Worm (Caenorhabditis elegans): ENCODE results near the gene Y38C1BA.1.
A peak's percentile ranks its signal among the peaks of the same experiment; 100 is the strongest.

Gene Y38C1BA.1

ce11 chrIV:1803882-1804281 is at the start of gene Y38C1BA.1:
Gene Y38C1BA.1, minus strand, starts transcription at chrIV:1803982.
- no peak for TF ChIP-seq sea-1 (GFP tag; conservative IDR thresholded peaks at IDR 0.05)
- no peak for TF ChIP-seq tbx-11 (GFP tag; IDR thresholded peaks at IDR 0.05)
- TF ChIP-seq tbx-37 (GFP tag; conservative IDR thresholded peaks at IDR 0.05), result no peak
- TF ChIP-seq F13C5.2 (tag; optimal IDR thresholded peaks at IDR 0.05), result no peak
- TF ChIP-seq scrt-1 (GFP tag; IDR thresholded peaks at IDR 0.05), result no peak
- TF ChIP-seq aly-1 (tag; optimal IDR thresholded peaks at IDR 0.05), result no peak
- no peak for TF ChIP-seq hnd-1 (tag; optimal IDR thresholded peaks at IDR 0.05)
- no peak for TF ChIP-seq hmbx-1 (tag; optimal IDR thresholded peaks at IDR 0.05)
- no peak for TF ChIP-seq flt-1 (GFP tag; IDR thresholded peaks at IDR 0.05)
- no peak for TF ChIP-seq hmg-4 (GFP tag; optimal IDR thresholded peaks at IDR 0.05)
- no peak for TF ChIP-seq ets-7 (tag; optimal IDR thresholded peaks at IDR 0.05)
- TF ChIP-seq pes-1 (GFP tag; IDR thresholded peaks at IDR 0.05), result no peak
- TF ChIP-seq ama-1 (optimal IDR thresholded peaks at IDR 0.05), result no peak

- TF ChIP-seq B0310.2 (tag; optimal IDR thresholded peaks at IDR 0.05) (no peak), pes-1 (GFP tag; IDR thresholded peaks at IDR 0.05) (no peak), ets-7 (tag; optimal IDR thresholded peaks at IDR 0.05) (no peak), F13C5.2 (tag; optimal IDR thresholded peaks at IDR 0.05) (no peak), tbx-37 (GFP tag; conservative IDR thresholded peaks at IDR 0.05) (no peak), hnd-1 (tag; optimal IDR thresholded peaks at IDR 0.05) (no peak), ceh-13 (GFP tag; optimal IDR thresholded peaks at IDR 0.05) (no peak), sea-1 (GFP tag; conservative IDR thresholded peaks at IDR 0.05) (no peak), ama-1 (optimal IDR thresholded peaks at IDR 0.05) (no peak), aly-1 (tag; optimal IDR thresholded peaks at IDR 0.05) (no peak), ceh-36 (tag; optimal IDR thresholded peaks at IDR 0.05) (no peak), flt-1 (GFP tag; IDR thresholded peaks at IDR 0.05) (no peak), scrt-1 (GFP tag; IDR thresholded peaks at IDR 0.05) (no peak), tra-4 (tag; optimal IDR thresholded peaks at IDR 0.05) (no peak), tbx-11 (GFP tag; IDR thresholded peaks at IDR 0.05) (no peak), hmg-4 (GFP tag; optimal IDR thresholded peaks at IDR 0.05) (no peak), hmbx-1 (tag; optimal IDR thresholded peaks at IDR 0.05) (no peak)
These were observed 44.1 kb upstream of the Y38C1BA.1 start, which contains the start of gene egl-4 for ce11 chrIV:1847912-1848311. Gene egl-4, plus strand, starts transcription at chrIV:1848071.

DNA sequence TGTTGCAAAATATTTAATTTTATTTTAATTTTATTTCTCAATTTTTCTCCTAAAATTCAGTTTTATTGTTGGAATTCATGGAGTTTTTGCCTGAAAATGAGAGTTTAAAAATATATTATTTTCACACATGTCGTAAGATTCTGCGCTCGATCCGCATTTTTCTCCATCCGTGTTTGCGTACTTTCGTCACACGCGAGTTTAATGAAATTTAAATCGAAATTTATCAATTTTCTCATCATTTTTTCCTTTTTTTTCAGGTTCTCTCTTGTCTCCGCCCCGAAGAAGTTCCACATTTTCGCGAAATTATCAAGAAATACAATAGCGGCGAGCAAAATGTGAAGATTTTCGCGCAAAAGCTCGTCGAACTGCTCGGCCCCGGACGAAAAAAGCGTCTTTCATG is 42.7 kb upstream of the Y38C1BA.1 start:
- TF ChIP-seq ama-1 (optimal IDR thresholded peaks at IDR 0.05) (no peak), tbx-11 (GFP tag; IDR thresholded peaks at IDR 0.05) (no peak), tra-4 (tag; optimal IDR thresholded peaks at IDR 0.05) (no peak), hmg-4 (GFP tag; optimal IDR thresholded peaks at IDR 0.05) (no peak), aly-1 (tag; optimal IDR thresholded peaks at IDR 0.05) (no peak), tbx-37 (GFP tag; conservative IDR thresholded peaks at IDR 0.05) (no peak)

ce11 chrIV:1845061-1845460 is 41.3 kb upstream of the Y38C1BA.1 start:
- TF ChIP-seq F13C5.2 (tag; optimal IDR thresholded peaks at IDR 0.05) (peak; percentile 29), B0310.2 (tag; optimal IDR thresholded peaks at IDR 0.05) (no peak), flt-1 (GFP tag; IDR thresholded peaks at IDR 0.05) (no peak)

ce11 chrIV:1844624-1845023 is 40.8 kb upstream of the Y38C1BA.1 start:
- TF ChIP-seq sea-1 (GFP tag; conservative IDR thresholded peaks at IDR 0.05), result no peak
- no peak for TF ChIP-seq ama-1 (optimal IDR thresholded peaks at IDR 0.05)
- no peak for TF ChIP-seq tbx-11 (GFP tag; IDR thresholded peaks at IDR 0.05)
- no peak for TF ChIP-seq scrt-1 (GFP tag; IDR thresholded peaks at IDR 0.05)
- no peak for TF ChIP-seq aly-1 (tag; optimal IDR thresholded peaks at IDR 0.05)
- no peak for TF ChIP-seq tbx-37 (GFP tag; conservative IDR thresholded peaks at IDR 0.05)

- TF ChIP-seq hmbx-1 (tag; optimal IDR thresholded peaks at IDR 0.05) (no peak), ceh-36 (tag; optimal IDR thresholded peaks at IDR 0.05) (no peak), F13C5.2 (tag; optimal IDR thresholded peaks at IDR 0.05) (no peak), scrt-1 (GFP tag; IDR thresholded peaks at IDR 0.05) (no peak), ets-7 (tag; optimal IDR thresholded peaks at IDR 0.05) (no peak), hnd-1 (tag; optimal IDR thresholded peaks at IDR 0.05) (no peak), pes-1 (GFP tag; IDR thresholded peaks at IDR 0.05) (no peak), flt-1 (GFP tag; IDR thresholded peaks at IDR 0.05) (no peak), tbx-37 (GFP tag; conservative IDR thresholded peaks at IDR 0.05) (no peak), tbx-11 (GFP tag; IDR thresholded peaks at IDR 0.05) (no peak), ceh-13 (GFP tag; optimal IDR thresholded peaks at IDR 0.05) (no peak), tra-4 (tag; optimal IDR thresholded peaks at IDR 0.05) (no peak), B0310.2 (tag; optimal IDR thresholded peaks at IDR 0.05) (no peak), ama-1 (optimal IDR thresholded peaks at IDR 0.05) (no peak), hmg-4 (GFP tag; optimal IDR thresholded peaks at IDR 0.05) (no peak), sea-1 (GFP tag; conservative IDR thresholded peaks at IDR 0.05) (no peak), aly-1 (tag; optimal IDR thresholded peaks at IDR 0.05) (no peak)
These were observed 39.8 kb upstream of the Y38C1BA.1 start for ce11 chrIV:1843611-1844010.

- TF ChIP-seq hmbx-1 (tag; optimal IDR thresholded peaks at IDR 0.05), result no peak
- TF ChIP-seq sea-1 (GFP tag; conservative IDR thresholded peaks at IDR 0.05), result no peak
- TF ChIP-seq ceh-36 (tag; optimal IDR thresholded peaks at IDR 0.05), result no peak
- TF ChIP-seq pes-1 (GFP tag; IDR thresholded peaks at IDR 0.05), result no peak
- no peak for TF ChIP-seq aly-1 (tag; optimal IDR thresholded peaks at IDR 0.05)
- no peak for TF ChIP-seq hmg-4 (GFP tag; optimal IDR thresholded peaks at IDR 0.05)
- TF ChIP-seq F13C5.2 (tag; optimal IDR thresholded peaks at IDR 0.05), result no peak
- no peak for TF ChIP-seq B0310.2 (tag; optimal IDR thresholded peaks at IDR 0.05)
- no peak for TF ChIP-seq ets-7 (tag; optimal IDR thresholded peaks at IDR 0.05)
- no peak for TF ChIP-seq hnd-1 (tag; optimal IDR thresholded peaks at IDR 0.05)
- TF ChIP-seq tra-4 (tag; optimal IDR thresholded peaks at IDR 0.05), result no peak
- no peak for TF ChIP-seq scrt-1 (GFP tag; IDR thresholded peaks at IDR 0.05)
- no peak for TF ChIP-seq tbx-37 (GFP tag; conservative IDR thresholded peaks at IDR 0.05)
- TF ChIP-seq tbx-11 (GFP tag; IDR thresholded peaks at IDR 0.05), result no peak
- TF ChIP-seq ama-1 (optimal IDR thresholded peaks at IDR 0.05), result no peak
- no peak for TF ChIP-seq ceh-13 (GFP tag; optimal IDR thresholded peaks at IDR 0.05)
These were observed 38.5 kb upstream of the Y38C1BA.1 start for ce11 chrIV:1842314-1842713.

DNA sequence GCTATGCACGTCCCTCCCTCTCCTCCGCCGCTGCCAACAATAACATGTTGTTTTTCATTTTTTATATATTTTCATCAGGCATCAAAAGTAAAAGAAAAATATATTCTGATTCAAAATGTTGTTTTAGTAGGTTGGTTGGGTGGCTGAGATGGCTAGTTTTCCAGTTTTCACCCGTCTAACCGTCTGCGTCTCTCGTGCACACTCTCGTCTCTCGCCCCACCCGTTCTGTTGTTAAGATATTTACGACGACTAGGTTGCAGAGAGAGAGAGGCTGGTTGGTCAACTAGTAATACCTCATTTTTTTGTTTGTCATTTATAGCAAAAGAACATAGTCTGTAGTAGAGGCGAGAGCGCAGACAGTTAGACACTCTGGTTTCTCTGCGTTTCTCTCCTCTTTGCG is 34.8 kb upstream of the Y38C1BA.1 start:
- TF ChIP-seq tbx-37 (GFP tag; conservative IDR thresholded peaks at IDR 0.05), result no peak
